Worm (Caenorhabditis elegans): ENCODE measurements around the gene nhr-179.

nhr-179 gene

DNA sequence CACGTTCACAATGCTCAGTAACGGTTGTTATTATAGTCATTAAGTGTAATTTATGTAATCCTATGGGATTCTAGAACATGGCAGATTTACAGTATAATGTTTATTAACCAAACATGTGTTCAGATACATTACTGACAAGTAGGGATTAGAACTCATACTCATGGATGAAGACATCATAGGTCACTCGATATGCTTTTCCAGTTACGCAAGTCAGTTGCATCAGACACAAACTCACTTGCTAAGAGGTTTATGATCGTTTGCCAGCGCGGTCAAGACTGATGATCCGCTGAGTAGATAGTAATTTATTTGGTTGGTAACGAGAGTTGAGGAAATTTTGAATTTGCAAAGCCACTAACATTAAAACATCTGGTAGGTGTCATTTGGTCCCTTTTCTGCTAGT is 44.1 kb downstream of the nhr-179 start (continued):
- no peak for TF ChIP-seq let-607 (tag; optimal IDR thresholded peaks at IDR 0.05)

DNA sequence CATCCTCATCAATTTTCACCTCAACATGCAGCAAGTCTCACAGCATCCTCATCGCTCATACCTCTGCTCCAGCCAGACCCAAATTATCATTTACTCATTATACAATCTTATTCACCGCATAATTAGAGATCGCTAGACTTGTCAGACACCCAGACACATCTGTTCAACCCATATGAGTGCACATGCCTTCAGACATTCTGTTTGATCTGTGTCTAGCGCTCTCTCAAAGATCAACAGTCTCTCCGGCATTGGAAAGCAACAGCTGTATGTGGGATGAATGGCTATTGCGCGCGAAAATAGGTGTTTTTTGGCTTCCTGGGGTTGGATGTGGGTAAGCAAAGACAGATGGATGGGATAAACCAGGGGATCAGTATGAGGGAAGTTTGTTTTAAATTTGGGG is 46.1 kb downstream of the nhr-179 start:
- no peak for TF ChIP-seq ceh-40 (GFP tag; IDR thresholded peaks at IDR 0.05)
- TF ChIP-seq nhr-120 (GFP tag; IDR thresholded peaks at IDR 0.05) = no peak
- TF ChIP-seq madf-6 (GFP tag; IDR thresholded peaks at IDR 0.05) = no peak
- no peak for TF ChIP-seq tbx-9 (tag; optimal IDR thresholded peaks at IDR 0.05; ENCODE audit: borderline replicate concordance)
- no peak for TF ChIP-seq nhr-27 (tag; optimal IDR thresholded peaks at IDR 0.05)
- no peak for TF ChIP-seq hmg-20 (GFP tag; IDR thresholded peaks at IDR 0.05)
- TF ChIP-seq mxl-1 (tag; optimal IDR thresholded peaks at IDR 0.05) = no peak
- TF ChIP-seq sea-2 (GFP tag; IDR thresholded peaks at IDR 0.05) = no peak
- TF ChIP-seq fkh-3 (tag; optimal IDR thresholded peaks at IDR 0.05) = no peak
- TF ChIP-seq ztf-22 (GFP tag; optimal IDR thresholded peaks at IDR 0.05) = no peak
- TF ChIP-seq dpl-1 (GFP tag; optimal IDR thresholded peaks at IDR 0.05) = no peak
- no peak for TF ChIP-seq Y53G8AR.9 (GFP tag; conservative IDR thresholded peaks at IDR 0.05)
- TF ChIP-seq sdz-38 (tag; optimal IDR thresholded peaks at IDR 0.05) = no peak
- no peak for TF ChIP-seq ztf-3 (GFP tag; optimal IDR thresholded peaks at IDR 0.05)

DNA sequence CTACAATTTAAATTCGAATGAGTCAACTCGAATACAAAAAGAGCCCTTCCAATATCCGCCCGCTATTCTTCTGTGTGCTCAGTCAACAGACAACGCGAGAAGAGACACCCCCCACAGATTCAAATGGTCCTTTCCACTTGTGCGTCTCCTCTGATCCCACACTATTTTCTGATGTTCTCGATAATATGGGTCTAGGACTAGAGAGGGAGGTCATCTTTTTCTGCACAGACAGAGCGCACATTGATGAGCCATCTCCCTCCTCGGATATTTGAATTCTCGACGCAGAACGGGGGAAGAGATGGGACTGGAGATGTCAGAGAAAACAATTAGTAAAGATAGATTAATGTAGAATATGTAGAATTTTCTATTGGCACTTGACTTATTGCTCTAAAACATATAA is 48.0 kb downstream of the nhr-179 start:
- no peak for TF ChIP-seq nfyb-1 (GFP tag; IDR thresholded peaks at IDR 0.05)
- no peak for TF ChIP-seq madf-10 (tag; optimal IDR thresholded peaks at IDR 0.05)
- no peak for TF ChIP-seq ceh-79 (tag; optimal IDR thresholded peaks at IDR 0.05)
- TF ChIP-seq F55B11.4 (tag; optimal IDR thresholded peaks at IDR 0.05; ENCODE audit: borderline replicate concordance, insufficient read depth) = no peak
- no peak for TF ChIP-seq pbrm-1 (GFP tag; IDR thresholded peaks at IDR 0.05)
- no peak for TF ChIP-seq D2030.7 (GFP tag; IDR thresholded peaks at IDR 0.05)
- TF ChIP-seq ztf-18 (tag; optimal IDR thresholded peaks at IDR 0.05) = no peak
- no peak for TF ChIP-seq Y53G8AR.9 (GFP tag; conservative IDR thresholded peaks at IDR 0.05)
- no peak for TF ChIP-seq rpc-1 (optimal IDR thresholded peaks at IDR 0.05)
- no peak for TF ChIP-seq rpc-1 (tag; optimal IDR thresholded peaks at IDR 0.05)
- no peak for TF ChIP-seq madf-6 (GFP tag; IDR thresholded peaks at IDR 0.05)
- TF ChIP-seq lsy-27 (tag; optimal IDR thresholded peaks at IDR 0.05; ENCODE audit: borderline replicate concordance, insufficient read depth) = no peak

DNA sequence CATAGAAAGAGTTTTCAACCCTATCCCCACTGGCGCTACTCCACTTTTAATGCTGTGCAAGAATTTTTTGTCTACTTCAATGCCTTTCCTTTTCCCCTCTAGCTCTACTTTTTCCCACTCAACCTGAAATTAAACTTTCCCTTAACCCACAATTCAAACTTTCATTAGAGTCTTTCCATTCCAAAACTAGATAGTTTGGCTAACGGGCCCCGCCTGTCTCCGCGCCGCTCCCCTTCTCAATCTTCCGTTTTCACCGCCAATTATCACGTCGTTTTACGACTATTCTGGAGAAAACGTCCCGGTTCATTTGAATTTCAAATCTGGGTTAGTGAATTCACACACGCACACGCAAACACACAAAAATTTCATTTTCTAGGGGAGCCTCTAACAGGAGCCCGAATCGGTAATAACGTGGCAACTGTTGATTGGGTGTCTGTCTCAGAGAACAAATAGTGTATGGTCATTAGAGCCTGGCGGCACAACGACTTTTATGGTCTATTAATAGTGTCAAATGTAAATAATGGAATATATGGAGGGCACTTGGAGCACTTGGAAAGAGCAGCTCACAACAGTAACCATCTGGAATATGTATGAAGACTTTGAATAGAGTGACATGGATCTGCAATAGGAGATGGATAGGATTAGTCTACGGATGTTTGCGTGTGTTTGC is 48.8 kb downstream of the nhr-179 start:
- TF ChIP-seq F22D6.2 (tag; optimal IDR thresholded peaks at IDR 0.05) (no peak), Y53G8AR.9 (GFP tag; conservative IDR thresholded peaks at IDR 0.05) (no peak), cebp-1 (GFP tag; IDR thresholded peaks at IDR 0.05) (no peak), cebp-1 (tag; optimal IDR thresholded peaks at IDR 0.05) (no peak), T26A5.8 (tag; optimal IDR thresholded peaks at IDR 0.05) (no peak)

DNA sequence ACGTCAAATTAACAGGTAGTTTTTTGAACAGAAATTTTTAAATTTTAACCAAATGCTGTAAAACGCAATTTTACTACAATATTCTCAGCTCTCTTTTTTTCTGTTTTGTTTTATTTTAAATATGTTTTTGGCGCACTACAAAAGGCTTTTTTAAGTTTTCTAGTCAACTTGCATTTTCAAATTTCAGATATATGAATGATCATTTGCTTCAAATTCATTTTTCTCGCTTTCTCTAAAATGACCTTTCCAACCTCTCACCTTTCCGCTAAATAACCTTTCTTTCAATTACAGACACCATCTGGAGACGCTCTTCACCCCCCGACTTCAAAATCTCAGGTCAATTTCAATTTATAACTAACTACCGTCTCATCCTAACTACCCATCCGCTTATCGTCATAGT is 51.9 kb downstream of the nhr-179 start, which contains the start of gene cdc-25.2:
cdc-25.2 (plus strand) TSS at position 301 of the 400 bp plus-strand sequence.
- no peak for TF ChIP-seq B0019.2 (GFP tag; conservative IDR thresholded peaks at IDR 0.05)
- TF ChIP-seq hmg-1.2 (GFP tag; IDR thresholded peaks at IDR 0.05) = no peak
- no peak for TF ChIP-seq hmg-20 (GFP tag; IDR thresholded peaks at IDR 0.05)
- no peak for TF ChIP-seq tlf-1 (GFP tag; optimal IDR thresholded peaks at IDR 0.05)
- TF ChIP-seq madf-10 (tag; optimal IDR thresholded peaks at IDR 0.05) = no peak
- no peak for TF ChIP-seq ceh-58 (GFP tag; IDR thresholded peaks at IDR 0.05)
- no peak for TF ChIP-seq gei-17 (GFP tag; optimal IDR thresholded peaks at IDR 0.05)
- no peak for TF ChIP-seq ccch-3 (GFP tag; optimal IDR thresholded peaks at IDR 0.05)
- TF ChIP-seq unc-130 (GFP tag; optimal IDR thresholded peaks at IDR 0.05) = no peak
- no peak for TF ChIP-seq lir-1 (GFP tag; conservative IDR thresholded peaks at IDR 0.05)
- no peak for TF ChIP-seq aptf-2 (GFP tag; conservative IDR thresholded peaks at IDR 0.05)
- no peak for TF ChIP-seq bed-1 (GFP tag; IDR thresholded peaks at IDR 0.05)
- no peak for TF ChIP-seq ztf-22 (GFP tag; optimal IDR thresholded peaks at IDR 0.05)
- TF ChIP-seq egrh-3 (GFP tag; IDR thresholded peaks at IDR 0.05) = no peak
- no peak for TF ChIP-seq cebp-1 (GFP tag; IDR thresholded peaks at IDR 0.05)
- no peak for TF ChIP-seq cebp-1 (tag; optimal IDR thresholded peaks at IDR 0.05)

Data from whole organism, young adult.